Worm (Caenorhabditis elegans) whole organism, midembryonic: ENCODE data around the gene srh-233.

Source experiments
- T22C8.4 ChIP-seq: fragments of 200-800 bp; sonication (Bioruptor generic); IDR thresholded peaks from 2 replicates; pipeline ENCODE4 v1.3.6; 2022; ENCODE audit warnings: missing genetic modification characterization, missing compliant biosample characterization
- cog-1 ChIP-seq: sonication (generic microtip); optimal IDR thresholded peaks from 2 replicates; lab custom pipeline; 2016; ENCODE audit warnings: missing genetic modification characterization, missing compliant biosample characterization
- flt-1 ChIP-seq: fragments of 200-800 bp; sonication (Bioruptor generic); IDR thresholded peaks from 2 replicates; pipeline ENCODE4 v1.3.6; 2022; ENCODE audit warnings: missing genetic modification characterization, missing compliant biosample characterization
- klf-2 ChIP-seq: fragments of 200-800 bp; sonication (Bioruptor generic); conservative IDR thresholded peaks from 2 replicates; pipeline ENCODE4 v1.3.6; 2022; ENCODE audit warnings: missing genetic modification reagents, missing genetic modification characterization, missing compliant biosample characterization
- med-1 ChIP-seq: sonication (generic microtip); optimal IDR thresholded peaks from 2 replicates; lab custom pipeline; 2017; ENCODE audit warnings: missing genetic modification characterization, mild to moderate bottlenecking, missing compliant biosample characterization, antibody characterized with exemption, missing genetic modification reagents; ENCODE audit not compliant: insufficient read depth
- ref-1 ChIP-seq: fragments of 200-800 bp; sonication (Bioruptor generic); conservative IDR thresholded peaks from 2 replicates; pipeline ENCODE4 v1.3.6; 2022; ENCODE audit warnings: missing genetic modification reagents, missing genetic modification characterization, missing compliant biosample characterization
- tab-1 ChIP-seq: fragments of 200-800 bp; sonication (Bioruptor generic); IDR thresholded peaks from 2 replicates; pipeline ENCODE4 v1.3.6; 2022; ENCODE audit warnings: missing genetic modification characterization, missing compliant biosample characterization
- ztf-23 ChIP-seq: fragments of 200-800 bp; sonication (Bioruptor generic); IDR thresholded peaks from 2 replicates; pipeline ENCODE4 v1.3.6; 2022; ENCODE audit warnings: missing genetic modification reagents, missing genetic modification characterization, missing compliant biosample characterization
- ztf-29 ChIP-seq: fragments of 200-800 bp; sonication (Bioruptor generic); IDR thresholded peaks from 2 replicates; pipeline ENCODE4 v1.3.6; 2022; ENCODE audit warnings: missing genetic modification reagents, missing genetic modification characterization, missing compliant biosample characterization

The srh-233 gene

DNA sequence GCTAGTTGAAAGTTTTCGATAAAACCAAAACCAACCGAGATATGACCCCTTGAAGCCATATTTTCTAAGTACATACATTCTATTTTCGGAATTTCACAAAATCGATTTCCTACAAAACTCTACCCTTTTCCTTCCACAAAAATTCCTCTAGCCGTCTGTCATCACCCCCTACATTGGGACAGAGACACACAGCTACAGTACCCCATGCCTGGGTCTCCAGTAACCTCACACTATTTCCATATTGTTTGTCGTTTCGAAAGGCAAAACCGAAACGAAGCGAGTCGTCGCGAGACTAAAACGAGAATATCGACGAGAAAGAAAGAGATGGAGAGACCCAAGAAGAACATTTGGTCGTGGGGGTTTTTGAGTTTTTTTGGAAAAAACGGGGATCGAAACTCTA is 19.2 kb downstream of the srh-233 start:
- TF ChIP-seq tab-1: no peak
- no peak for TF ChIP-seq cog-1
- TF ChIP-seq flt-1 (GFP tag; lab: Robert Waterston, UW): no peak
- no peak for TF ChIP-seq med-1 (GFP tag; lab: Kevin White, UChicago)
- no peak for TF ChIP-seq klf-2
- TF ChIP-seq T22C8.4 (GFP tag; lab: Robert Waterston, UW): no peak
- no peak for TF ChIP-seq ref-1
- no peak for TF ChIP-seq ztf-29 (GFP tag; lab: Robert Waterston, UW)

DNA sequence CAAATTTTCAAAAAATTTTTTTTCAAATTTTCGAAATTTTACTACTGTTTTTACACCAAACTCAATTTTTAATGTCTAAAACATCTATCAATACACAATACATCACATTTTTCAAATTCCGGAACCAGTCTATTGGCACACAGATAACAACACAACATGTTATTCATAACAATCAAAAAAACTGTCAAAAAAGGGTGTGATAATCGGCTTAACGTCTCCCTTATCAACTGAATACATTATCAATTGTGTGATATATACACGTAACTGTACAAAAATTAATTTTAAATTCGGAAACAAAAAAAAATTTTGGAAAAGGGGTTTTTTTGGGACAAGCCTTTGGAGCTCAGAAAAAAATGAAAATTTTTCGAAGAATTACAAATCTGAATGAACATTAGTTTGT is 25.2 kb downstream of the srh-233 start:
- TF ChIP-seq ztf-23 (GFP tag; lab: Robert Waterston, UW) (no peak), ztf-29 (GFP tag; lab: Robert Waterston, UW) (no peak), ref-1 (no peak), cog-1 (no peak), tab-1 (no peak), klf-2 (no peak), T22C8.4 (GFP tag; lab: Robert Waterston, UW) (no peak), med-1 (GFP tag; lab: Kevin White, UChicago) (no peak), flt-1 (GFP tag; lab: Robert Waterston, UW) (no peak)

DNA sequence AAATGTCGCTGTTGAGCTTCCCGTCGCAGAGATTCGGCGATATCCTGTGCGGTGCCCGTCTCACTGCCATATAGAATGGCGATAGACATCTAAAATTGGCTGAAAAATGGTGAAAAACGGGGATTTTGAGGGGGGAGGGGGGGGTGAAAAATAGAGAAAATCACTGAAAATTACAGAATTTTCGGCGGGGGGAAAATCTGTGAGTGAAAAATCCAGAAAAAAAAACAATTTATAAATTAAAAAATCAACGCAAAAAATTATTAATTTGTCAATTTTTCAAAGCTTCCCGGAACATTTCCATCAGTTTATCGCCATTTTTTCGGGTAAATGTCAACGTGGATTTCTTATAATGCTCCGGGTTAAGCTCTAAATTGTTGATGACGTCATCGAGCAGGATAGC is 38.5 kb downstream of the srh-233 start, which contains the start of gene fre-1:
Gene fre-1, minus strand, starts transcription at position 101 of the 400 bp plus-strand sequence.
- TF ChIP-seq ztf-29 (GFP tag; lab: Robert Waterston, UW): no peak

DNA sequence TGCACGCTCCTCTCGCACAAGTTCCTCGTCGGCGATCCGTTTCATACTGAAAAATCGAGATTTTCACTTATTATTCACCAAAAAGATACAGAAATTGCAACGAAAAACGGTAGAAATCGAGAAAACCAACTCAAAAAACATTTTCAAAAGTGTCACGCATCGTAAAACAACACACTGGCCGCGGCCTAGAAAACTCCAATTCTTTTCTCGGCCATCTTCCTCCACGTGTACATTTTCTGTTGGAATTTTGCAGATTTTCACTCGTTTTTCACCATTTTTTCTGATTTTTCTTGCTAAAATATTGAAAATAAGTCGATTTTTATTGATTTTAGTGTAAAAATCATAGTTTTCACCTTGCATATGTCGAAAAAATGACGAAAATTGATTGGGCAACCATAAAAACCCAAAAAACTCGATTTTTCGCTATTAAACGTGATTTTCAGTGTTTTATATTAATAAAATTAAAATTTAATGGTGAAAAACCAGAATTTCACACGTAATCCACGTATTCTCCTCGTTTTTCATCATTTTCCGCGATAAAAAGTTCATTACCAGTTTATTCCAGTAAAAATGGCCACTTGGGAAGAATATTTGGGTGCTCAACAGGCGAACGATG is 41.6 kb downstream of the srh-233 start, which contains the start of the genes dcs-1 and sec-23:
Gene dcs-1, minus strand, starts transcription at position 46 of the 616 bp plus-strand sequence.
Gene sec-23, plus strand, starts transcription at position 566 of the 616 bp plus-strand sequence.
- TF ChIP-seq T22C8.4 (GFP tag; lab: Robert Waterston, UW) (no peak), ztf-29 (GFP tag; lab: Robert Waterston, UW) (no peak), ref-1 (no peak), flt-1 (GFP tag; lab: Robert Waterston, UW) (no peak), tab-1 (no peak), ztf-23 (GFP tag; lab: Robert Waterston, UW) (no peak), cog-1 (no peak), med-1 (GFP tag; lab: Kevin White, UChicago) (no peak), klf-2 (no peak)

DNA sequence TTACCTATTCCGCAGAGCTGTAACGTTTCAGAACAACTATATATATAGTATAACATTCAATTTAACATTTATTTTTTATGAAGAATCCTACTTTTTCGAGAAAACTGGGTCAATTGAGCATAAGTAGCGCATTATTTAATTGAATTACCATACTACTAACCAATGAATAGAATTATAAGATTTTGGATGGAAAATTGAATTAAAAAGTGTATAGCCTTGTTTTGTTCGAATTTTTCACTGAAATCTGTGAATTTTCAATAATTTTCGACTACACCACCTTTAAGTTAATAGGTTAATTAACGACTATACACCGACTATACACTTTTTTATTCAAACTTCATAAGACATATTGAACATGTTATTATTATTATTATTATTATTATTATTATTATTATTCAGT is 44.8 kb downstream of the srh-233 start:
- TF ChIP-seq ztf-23 (GFP tag; lab: Robert Waterston, UW) (no peak), tab-1 (no peak)

DNA sequence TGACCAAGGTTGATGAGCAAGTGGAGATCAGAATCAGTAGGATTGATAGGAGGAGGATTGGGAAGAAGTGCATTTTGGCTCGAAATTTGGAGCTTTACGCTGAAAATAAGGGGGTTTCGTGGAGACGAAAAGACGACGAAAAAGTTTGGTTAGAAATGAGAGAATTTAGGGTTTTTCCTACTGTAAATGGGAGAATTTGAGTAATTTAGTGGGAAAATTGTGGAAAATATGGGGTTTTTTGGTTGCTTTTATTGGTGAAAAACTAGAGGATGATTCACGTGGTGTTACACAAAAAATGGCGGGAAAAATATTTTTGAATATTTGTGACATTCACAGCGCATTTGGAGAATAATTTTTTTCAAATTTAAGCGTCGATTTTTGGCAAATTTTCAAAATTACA is 45.7 kb downstream of the srh-233 start, which contains the start of gene nlp-69:
Gene nlp-69, minus strand, starts transcription at position 101 of the 400 bp plus-strand sequence.
- TF ChIP-seq med-1 (GFP tag; lab: Kevin White, UChicago) (no peak), flt-1 (GFP tag; lab: Robert Waterston, UW) (no peak), ztf-29 (GFP tag; lab: Robert Waterston, UW) (no peak), ref-1 (no peak), klf-2 (no peak), T22C8.4 (GFP tag; lab: Robert Waterston, UW) (no peak), cog-1 (no peak), tab-1 (no peak), ztf-23 (GFP tag; lab: Robert Waterston, UW) (no peak)

DNA sequence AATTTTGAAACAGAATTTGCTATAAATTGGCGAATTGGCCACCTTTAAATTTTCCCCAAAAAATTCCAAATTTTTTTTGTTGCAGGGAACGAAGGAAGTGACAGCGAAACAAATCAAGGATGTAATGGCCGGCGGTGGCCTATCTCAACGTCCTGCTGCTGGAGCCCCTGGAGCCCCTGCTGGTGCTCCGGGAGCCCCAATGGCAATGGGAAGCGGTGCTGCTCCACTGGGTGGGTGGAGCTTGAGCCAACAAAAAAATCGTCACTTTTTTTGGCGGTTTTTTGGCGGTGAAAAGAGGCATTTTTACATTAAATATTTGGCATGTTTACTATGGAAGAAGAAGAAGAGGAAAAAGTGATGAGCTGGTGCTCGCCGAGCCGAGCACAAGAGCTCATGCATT is 48.0 kb downstream of the srh-233 start:
- TF ChIP-seq med-1 (GFP tag; lab: Kevin White, UChicago) (no peak), T22C8.4 (GFP tag; lab: Robert Waterston, UW) (no peak), ztf-23 (GFP tag; lab: Robert Waterston, UW) (no peak), flt-1 (GFP tag; lab: Robert Waterston, UW) (no peak), ref-1 (no peak), ztf-29 (GFP tag; lab: Robert Waterston, UW) (no peak), cog-1 (no peak), klf-2 (no peak), tab-1 (no peak)
